Fruit fly (Drosophila melanogaster): Measurements from ENCODE around the gene Ntf-2r.

The Ntf-2r gene

DNA sequence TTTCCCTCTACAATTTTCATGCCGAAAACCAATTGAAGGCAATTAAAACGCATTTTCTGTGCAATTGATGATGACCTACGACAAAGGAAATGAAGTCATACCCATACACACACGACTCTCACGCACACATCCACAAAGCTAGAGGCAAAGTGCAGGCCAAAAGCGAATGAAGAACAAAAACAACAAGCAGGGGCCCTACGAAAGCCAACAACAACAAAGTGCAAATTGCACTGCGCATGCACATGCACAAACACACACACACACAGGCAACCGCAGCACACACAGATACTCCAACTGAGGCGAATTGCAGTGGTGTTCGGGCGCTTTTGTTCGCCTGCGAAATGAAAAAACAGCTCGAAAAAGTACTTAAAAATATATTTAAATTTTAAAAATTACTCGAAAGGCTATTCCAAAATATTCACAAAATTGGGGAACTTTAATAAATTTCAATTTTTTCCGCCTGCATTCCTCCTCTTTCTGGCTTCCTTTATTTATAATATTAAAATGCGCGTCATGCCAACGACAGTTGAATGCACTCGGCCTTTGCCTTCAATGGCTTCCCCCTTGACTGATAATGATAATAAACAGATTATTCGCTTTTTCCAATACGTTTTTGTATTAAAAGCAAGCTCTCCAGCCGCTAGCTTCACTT lies 2.6 kb downstream of the Ntf-2r start:
- TF ChIP-seq CG12605 (GFP tag; IDR thresholded peaks at IDR 0.05) (peak; percentile 77), CG8301 (tag; optimal IDR thresholded peaks at IDR 0.05) (peak; percentile 19), D1 (tag; optimal IDR thresholded peaks at IDR 0.05) (no peak), gl (tag; optimal IDR thresholded peaks at IDR 0.05) (peak; percentile 73), CG8159 (tag; optimal IDR thresholded peaks at IDR 0.05) (no peak), rn (GFP tag; IDR thresholded peaks at IDR 0.05) (no peak), CG13204 (GFP tag; optimal IDR thresholded peaks at IDR 0.05) (peak; percentile 63), CG4496 (GFP tag; IDR thresholded peaks at IDR 0.05) (peak; percentile 56; the same call in 2 of the 3 replicates), CG15710 (tag; optimal IDR thresholded peaks at IDR 0.05) (peak; percentile 42), CG34367 (tag; optimal IDR thresholded peaks at IDR 0.05) (peak; percentile 16), Pif1B (GFP tag; optimal IDR thresholded peaks at IDR 0.05) (peak; percentile 43), Pif1A (GFP tag; optimal IDR thresholded peaks at IDR 0.05) (peak; percentile 38), CG17806 (tag; optimal IDR thresholded peaks at IDR 0.05) (no peak), CG14655 (GFP tag; optimal IDR thresholded peaks at IDR 0.05) (peak; percentile 33), CG9948 (tag; optimal IDR thresholded peaks at IDR 0.05) (no peak), EcR (GFP tag; optimal IDR thresholded peaks at IDR 0.05) (peak; percentile 95), CG10348 (GFP tag; IDR thresholded peaks at IDR 0.05) (no peak), CG32121 (GFP tag; IDR thresholded peaks at IDR 0.05) (peak; percentile 42; the same call in 1 of the 2 replicates), Ets98B (GFP tag; IDR thresholded peaks at IDR 0.05) (peak; percentile 55; the same call in 1 of the 2 replicates), fd96Ca (GFP tag; IDR thresholded peaks at IDR 0.05) (peak; percentile 73; the same call in 1 of the 3 replicates), Snoo (tag; optimal IDR thresholded peaks at IDR 0.05) (no peak)

DNA sequence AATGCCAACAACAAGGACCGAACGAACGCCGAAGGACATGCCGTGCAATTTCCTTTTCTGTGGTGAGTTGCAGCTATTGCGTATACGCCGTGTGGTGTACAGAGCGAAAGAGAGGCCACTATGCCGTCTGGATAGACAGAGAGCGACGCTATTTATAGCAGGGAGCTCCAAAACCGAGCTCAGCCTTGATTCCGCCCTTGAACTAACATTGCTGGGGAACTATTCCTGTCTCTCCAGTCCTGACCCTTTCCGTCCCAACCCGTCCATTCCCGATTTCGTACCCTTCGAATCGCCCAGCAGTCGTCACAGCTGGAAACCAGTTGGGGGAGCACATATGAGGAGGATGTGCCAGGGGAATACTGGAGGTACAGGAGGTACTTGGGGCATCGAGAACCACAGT lies 4.1 kb downstream of the Ntf-2r start:
- TF ChIP-seq Snoo (tag; optimal IDR thresholded peaks at IDR 0.05) = no peak
- no peak for TF ChIP-seq CG14655 (GFP tag; optimal IDR thresholded peaks at IDR 0.05)
- peak; percentile 57 for TF ChIP-seq CG13204 (GFP tag; optimal IDR thresholded peaks at IDR 0.05)
- TF ChIP-seq D1 (tag; optimal IDR thresholded peaks at IDR 0.05) = no peak
- 0 out of 3 replicates have a peak, but pooled peaks have one; percentile 32 for TF ChIP-seq CG4496 (GFP tag; IDR thresholded peaks at IDR 0.05)
- peak; percentile 89 for TF ChIP-seq EcR (GFP tag; optimal IDR thresholded peaks at IDR 0.05)
- no peak for TF ChIP-seq fd96Ca (GFP tag; IDR thresholded peaks at IDR 0.05)
- no peak for TF ChIP-seq CG8159 (tag; optimal IDR thresholded peaks at IDR 0.05)
- no peak for TF ChIP-seq Ets98B (GFP tag; IDR thresholded peaks at IDR 0.05)
- TF ChIP-seq rn (GFP tag; IDR thresholded peaks at IDR 0.05) = no peak
- no peak for TF ChIP-seq CG15710 (tag; optimal IDR thresholded peaks at IDR 0.05)
- TF ChIP-seq CG8301 (tag; optimal IDR thresholded peaks at IDR 0.05) = no peak
- TF ChIP-seq gl (tag; optimal IDR thresholded peaks at IDR 0.05) = no peak

DNA sequence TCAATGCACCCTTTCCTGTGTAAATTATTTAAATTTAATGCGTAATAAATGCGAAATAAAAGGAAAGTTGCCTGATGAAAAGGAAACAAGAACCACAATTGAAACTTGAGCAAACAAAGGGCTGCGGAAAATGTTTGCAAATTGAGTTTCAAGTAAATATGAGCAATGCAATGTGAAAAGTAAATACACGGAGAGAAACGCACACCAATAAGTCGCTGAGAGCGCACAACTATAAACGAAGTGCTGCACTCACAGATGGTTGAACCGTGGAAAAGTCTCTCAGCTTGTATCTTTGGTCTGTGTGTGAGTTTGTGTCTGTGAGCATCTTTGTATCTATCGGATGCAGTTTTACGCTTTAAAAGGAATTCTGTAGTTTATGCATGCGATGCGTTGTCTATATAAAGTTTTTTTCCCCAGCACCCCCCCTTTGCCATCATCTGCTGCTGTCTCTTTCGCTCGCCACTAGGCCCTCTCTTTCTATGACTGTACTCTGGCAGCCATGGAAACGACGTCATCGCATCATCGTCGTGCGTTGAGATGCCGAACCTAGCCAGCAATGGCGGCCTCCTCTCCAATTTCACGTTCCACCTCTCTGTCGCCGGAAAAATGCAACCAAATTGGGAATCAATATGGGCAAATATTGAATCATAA lies 5.4 kb downstream of the Ntf-2r start:
- TF ChIP-seq CG9948 (tag; optimal IDR thresholded peaks at IDR 0.05) (no peak), CG15710 (tag; optimal IDR thresholded peaks at IDR 0.05) (peak; percentile 42), CG13204 (GFP tag; optimal IDR thresholded peaks at IDR 0.05) (peak; percentile 52), CG14655 (GFP tag; optimal IDR thresholded peaks at IDR 0.05) (peak; percentile 36), Snoo (tag; optimal IDR thresholded peaks at IDR 0.05) (peak; percentile 25), Pif1B (GFP tag; optimal IDR thresholded peaks at IDR 0.05) (peak; percentile 44), Pif1A (GFP tag; optimal IDR thresholded peaks at IDR 0.05) (peak; percentile 52), gl (tag; optimal IDR thresholded peaks at IDR 0.05) (peak; percentile 64), Ets98B (GFP tag; IDR thresholded peaks at IDR 0.05) (peak; percentile 69), CG8301 (tag; optimal IDR thresholded peaks at IDR 0.05) (peak; percentile 2), CG10348 (GFP tag; IDR thresholded peaks at IDR 0.05) (no peak), CG17806 (tag; optimal IDR thresholded peaks at IDR 0.05) (peak; percentile 30), D1 (tag; optimal IDR thresholded peaks at IDR 0.05) (no peak), rn (GFP tag; IDR thresholded peaks at IDR 0.05) (no peak), CG32121 (GFP tag; IDR thresholded peaks at IDR 0.05) (peak; percentile 71), fd96Ca (GFP tag; IDR thresholded peaks at IDR 0.05) (peak; percentile 79), EcR (GFP tag; optimal IDR thresholded peaks at IDR 0.05) (peak; percentile 90), CG8159 (tag; optimal IDR thresholded peaks at IDR 0.05) (peak; percentile 35), CG34367 (tag; optimal IDR thresholded peaks at IDR 0.05) (peak; percentile 46), CG4496 (GFP tag; IDR thresholded peaks at IDR 0.05) (no peak; the same call in 1 of the 3 replicates), CG12605 (GFP tag; IDR thresholded peaks at IDR 0.05) (peak; percentile 40)

DNA sequence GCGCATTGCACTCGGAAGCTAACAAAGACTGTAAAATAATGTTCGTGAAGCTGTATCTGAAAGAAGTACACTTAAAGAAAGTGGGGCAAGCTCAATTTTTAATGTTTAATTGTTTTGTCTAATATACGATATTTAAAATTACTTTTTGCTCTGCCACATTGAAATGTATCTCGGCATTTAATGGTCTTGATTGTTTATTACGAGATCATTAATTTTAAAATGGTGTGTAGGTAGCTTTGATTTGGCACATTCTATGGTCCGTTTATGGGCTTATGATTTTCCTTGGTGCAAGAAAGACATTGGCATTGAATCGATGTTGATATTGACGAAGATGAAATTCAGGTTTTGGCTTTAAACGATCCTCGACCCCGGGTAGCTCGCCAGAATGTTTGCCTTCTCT lies 9.2 kb downstream of the Ntf-2r start:
- TF ChIP-seq fd96Ca (GFP tag; IDR thresholded peaks at IDR 0.05) = no peak
- peak; percentile 42 for TF ChIP-seq Pif1B (GFP tag; optimal IDR thresholded peaks at IDR 0.05)
- peak; percentile 84 for TF ChIP-seq CG17806 (tag; optimal IDR thresholded peaks at IDR 0.05)
- TF ChIP-seq Pif1A (GFP tag; optimal IDR thresholded peaks at IDR 0.05) = peak; percentile 61
- TF ChIP-seq CG13204 (GFP tag; optimal IDR thresholded peaks at IDR 0.05) = no peak
- peak; percentile 64; the same call in 2 of the 3 replicates for TF ChIP-seq CG4496 (GFP tag; IDR thresholded peaks at IDR 0.05)
- TF ChIP-seq Ets98B (GFP tag; IDR thresholded peaks at IDR 0.05) = 0 out of 2 replicates have a peak, but pooled peaks have one; percentile 15
- TF ChIP-seq CG8301 (tag; optimal IDR thresholded peaks at IDR 0.05) = peak; percentile 84
- no peak for TF ChIP-seq rn (GFP tag; IDR thresholded peaks at IDR 0.05)
- peak; percentile 34 for TF ChIP-seq gl (tag; optimal IDR thresholded peaks at IDR 0.05)
- 0 out of 2 replicates have a peak, but pooled peaks have one; percentile 22 for TF ChIP-seq CG32121 (GFP tag; IDR thresholded peaks at IDR 0.05)
- TF ChIP-seq Snoo (tag; optimal IDR thresholded peaks at IDR 0.05) = peak; percentile 35
- TF ChIP-seq CG10348 (GFP tag; IDR thresholded peaks at IDR 0.05) = no peak
- 0 out of 2 replicates have a peak, but pooled peaks have one; percentile 12 for TF ChIP-seq CG12605 (GFP tag; IDR thresholded peaks at IDR 0.05)
- TF ChIP-seq CG9948 (tag; optimal IDR thresholded peaks at IDR 0.05) = peak; percentile 72
- peak; percentile 74 for TF ChIP-seq CG8159 (tag; optimal IDR thresholded peaks at IDR 0.05)
- no peak for TF ChIP-seq EcR (GFP tag; optimal IDR thresholded peaks at IDR 0.05)
- peak; percentile 59 for TF ChIP-seq CG34367 (tag; optimal IDR thresholded peaks at IDR 0.05)
- TF ChIP-seq D1 (tag; optimal IDR thresholded peaks at IDR 0.05) = peak; percentile 40
- peak; percentile 67 for TF ChIP-seq CG15710 (tag; optimal IDR thresholded peaks at IDR 0.05)
- peak; percentile 86 for TF ChIP-seq CG14655 (GFP tag; optimal IDR thresholded peaks at IDR 0.05)
